Worm (Caenorhabditis elegans) whole organism, L4 larva: ENCODE data around the gene fbxa-61.

ENCODE experiments used
- aha-1 ChIP-seq: fragments of 150-350 bp; peaks from one replicate; lab custom pipeline; 2014; ENCODE audit warnings: missing biosample characterization, missing genetic modification characterization
- ceh-32 ChIP-seq: sonication (generic microtip); optimal IDR thresholded peaks from 2 replicates; lab custom pipeline; 2016; ENCODE audit warnings: mild to moderate bottlenecking, missing genetic modification characterization, missing compliant biosample characterization; ENCODE audit not compliant: poor library complexity
- daf-16 ChIP-seq, 3 experiments: sonication (generic microtip); optimal IDR thresholded peaks; 2 replicates each; lab custom pipeline; 2016 to 2017; ENCODE audit warnings: missing genetic modification characterization in 3 of 3, missing genetic modification reagents in 3 of 3, mild to moderate bottlenecking in 2 of 3, missing compliant biosample characterization in 2 of 3, missing biosample characterization in 1 of 3, moderate library complexity in 1 of 3
- dmd-6 ChIP-seq: fragments of 200-800 bp; sonication (Bioruptor generic); IDR thresholded peaks from 2 replicates; pipeline ENCODE4 v1.3.6; 2022; ENCODE audit warnings: missing genetic modification reagents, missing genetic modification characterization, missing compliant biosample characterization
- dpl-1 ChIP-seq: fragments of 150-350 bp; optimal IDR thresholded peaks from 2 replicates; lab custom pipeline; 2014; ENCODE audit warnings: missing biosample characterization, missing genetic modification reagents, missing genetic modification characterization
- duxl-1 ChIP-seq: sonication (generic microtip); optimal IDR thresholded peaks from 2 replicates; lab custom pipeline; 2016; ENCODE audit warnings: mild to moderate bottlenecking, missing genetic modification characterization, moderate library complexity, missing compliant biosample characterization; ENCODE audit not compliant: poor library complexity
- dve-1 ChIP-seq: sonication (generic microtip); optimal IDR thresholded peaks from 2 replicates; lab custom pipeline; 2017; ENCODE audit warnings: antibody characterized with exemption, mild to moderate bottlenecking, missing genetic modification characterization, missing compliant biosample characterization; ENCODE audit not compliant: insufficient read depth
- hif-1 ChIP-seq, 2 experiments: sonication (generic microtip); optimal IDR thresholded peaks; 2 replicates each; lab custom pipeline; 2016 to 2017; ENCODE audit warnings: missing compliant biosample characterization in 2 of 2, missing genetic modification characterization in 2 of 2, missing genetic modification reagents in 2 of 2, missing genotype in 2 of 2, mild to moderate bottlenecking in 1 of 2
- hlh-11 ChIP-seq: fragments of 200-800 bp; sonication (Bioruptor generic); optimal IDR thresholded peaks from 2 replicates; lab custom pipeline; 2018; ENCODE audit warnings: mild to moderate bottlenecking, missing genetic modification characterization, missing compliant biosample characterization
- hlh-30 ChIP-seq: sonication (generic microtip); optimal IDR thresholded peaks from 2 replicates; lab custom pipeline; 2017; ENCODE audit warnings: antibody characterized with exemption, mild to moderate bottlenecking, missing genetic modification characterization, missing compliant biosample characterization; ENCODE audit not compliant: insufficient read depth
- hmg-1.1 ChIP-seq: fragments of 200-800 bp; sonication (Bioruptor generic); IDR thresholded peaks from 2 replicates; pipeline ENCODE4 v1.3.6; 2022; ENCODE audit warnings: missing genetic modification reagents, missing genetic modification characterization, missing compliant biosample characterization
- lim-7 ChIP-seq: fragments of 200-800 bp; sonication (Bioruptor generic); IDR thresholded peaks from 2 replicates; pipeline ENCODE4 v1.3.6; 2022; ENCODE audit warnings: missing genetic modification characterization, missing compliant biosample characterization
- lin-1 ChIP-seq: fragments of 200-800 bp; sonication (Bioruptor generic); IDR thresholded peaks from 2 replicates; pipeline ENCODE4 v1.3.6; 2022; ENCODE audit warnings: missing genetic modification reagents, missing genetic modification characterization, missing compliant biosample characterization
- lin-13 ChIP-seq: fragments of 150-350 bp; optimal IDR thresholded peaks from 2 replicates; lab custom pipeline; 2014; ENCODE audit warnings: missing biosample characterization, missing genetic modification reagents, missing genetic modification characterization
- lin-29 ChIP-seq: fragments of 200-800 bp; sonication (Bioruptor generic); IDR thresholded peaks from 2 replicates; pipeline ENCODE4 v1.3.6; 2022; ENCODE audit warnings: missing genetic modification reagents, missing genetic modification characterization, missing compliant biosample characterization
- lin-38 ChIP-seq: fragments of 200-800 bp; sonication (Bioruptor generic); IDR thresholded peaks from 2 replicates; pipeline ENCODE4 v1.3.6; 2022; ENCODE audit warnings: missing genetic modification reagents, missing genetic modification characterization, missing compliant biosample characterization
- lsy-2 ChIP-seq, 2 experiments: fragments of 150-350 bp in 1 of 2; sonication (generic microtip) in 1 of 2; optimal IDR thresholded peaks; 2 replicates each; lab custom pipeline; 2014 to 2017; ENCODE audit warnings: missing biosample characterization in 2 of 2, missing genetic modification characterization in 2 of 2
- mdl-1 ChIP-seq, 2 experiments: fragments of 150-350 bp in 1 of 2; sonication (generic microtip) in 1 of 2; optimal IDR thresholded peaks; 2 replicates each; lab custom pipeline; 2014 to 2017; ENCODE audit warnings: missing biosample characterization in 2 of 2, missing genetic modification characterization in 2 of 2
- mep-1 ChIP-seq: fragments of 150-350 bp; sonication (generic microtip); optimal IDR thresholded peaks from 3 replicates; lab custom pipeline; 2014; ENCODE audit warnings: missing biosample characterization, missing genetic modification characterization
- mes-2 ChIP-seq: sonication (generic microtip); optimal IDR thresholded peaks from 2 replicates; lab custom pipeline; 2016; ENCODE audit warnings: missing genotype, mild to moderate bottlenecking, missing genetic modification characterization, missing compliant biosample characterization; ENCODE audit not compliant: poor library complexity, severe bottlenecking
- mxl-2 ChIP-seq: fragments of 200-800 bp; sonication (Bioruptor generic); conservative IDR thresholded peaks from 2 replicates; pipeline ENCODE4 v1.3.6; 2022; ENCODE audit warnings: missing genetic modification reagents, missing genetic modification characterization, missing compliant biosample characterization
- nhr-102 ChIP-seq: sonication (generic microtip); optimal IDR thresholded peaks from 2 replicates; lab custom pipeline; 2016; ENCODE audit warnings: mild to moderate bottlenecking, missing genetic modification characterization, moderate library complexity, missing compliant biosample characterization
- nhr-237 ChIP-seq: sonication (generic microtip); optimal IDR thresholded peaks from 2 replicates; lab custom pipeline; 2017; ENCODE audit warnings: missing biosample characterization, missing genetic modification characterization
- nhr-28 ChIP-seq: fragments of 150-350 bp; optimal IDR thresholded peaks from 2 replicates; lab custom pipeline; 2014; ENCODE audit warnings: missing biosample characterization, missing genetic modification characterization
- nhr-6 ChIP-seq: fragments of 150-350 bp; optimal IDR thresholded peaks from 2 replicates; lab custom pipeline; 2014; ENCODE audit warnings: missing biosample characterization, missing genetic modification characterization
- nhr-77 ChIP-seq: fragments of 150-350 bp; optimal IDR thresholded peaks from 2 replicates; lab custom pipeline; 2014; ENCODE audit warnings: missing biosample characterization, missing genetic modification characterization
- pha-4 ChIP-seq, 2 experiments: fragments of 150-350 bp in 1 of 2; fragments of 200-800 bp in 1 of 2; sonication (Bioruptor generic) in 1 of 2; IDR thresholded peaks in 1 of 2; optimal IDR thresholded peaks in 1 of 2; 2 replicates each; pipeline versions ENCODE4 v1.3.6 to Lab custom; 2014 to 2022; ENCODE audit warnings: missing genetic modification characterization in 2 of 2, missing genetic modification reagents in 2 of 2, missing biosample characterization in 1 of 2, missing compliant biosample characterization in 1 of 2
- php-3 ChIP-seq: fragments of 200-800 bp; sonication (Bioruptor generic); IDR thresholded peaks from 2 replicates; pipeline ENCODE4 v1.3.6; 2022; ENCODE audit warnings: missing genetic modification reagents, missing genetic modification characterization, missing compliant biosample characterization
- pqm-1 ChIP-seq: sonication (generic microtip); optimal IDR thresholded peaks from 2 replicates; lab custom pipeline; 2017; ENCODE audit warnings: missing biosample characterization, missing genetic modification characterization
- set-16 ChIP-seq: fragments of 200-800 bp; sonication (Bioruptor generic); IDR thresholded peaks from 2 replicates; pipeline ENCODE4 v1.3.6; 2022; ENCODE audit warnings: missing genetic modification reagents, missing genetic modification characterization, missing compliant biosample characterization
- spr-3 ChIP-seq: fragments of 200-800 bp; sonication (Bioruptor generic); optimal IDR thresholded peaks from 2 replicates; lab custom pipeline; 2018; ENCODE audit warnings: mild to moderate bottlenecking, missing genetic modification characterization, missing compliant biosample characterization
- tra-1 ChIP-seq: fragments of 200-800 bp; sonication (Bioruptor generic); IDR thresholded peaks from 2 replicates; pipeline ENCODE4 v1.3.6; 2022; ENCODE audit warnings: missing genetic modification reagents, missing genetic modification characterization, missing compliant biosample characterization
- unc-62 ChIP-seq, 3 experiments: fragments of 150-350 bp in 1 of 3; sonication (generic microtip); optimal IDR thresholded peaks in 2 of 3; peaks in 1 of 3; 1 replicate in 1 of 3; 2 replicates in 2 of 3; lab custom pipeline; 2014 to 2017; ENCODE audit warnings: missing biosample characterization in 3 of 3, missing genetic modification characterization in 3 of 3, missing genetic modification reagents in 3 of 3, missing genotype in 1 of 3
- zfp-3 ChIP-seq: fragments of 200-800 bp; sonication (Bioruptor generic); conservative IDR thresholded peaks from 2 replicates; pipeline ENCODE4 v1.3.6; 2022; ENCODE audit warnings: missing genetic modification reagents, missing genetic modification characterization, missing compliant biosample characterization
- ztf-7 ChIP-seq: fragments of 150-350 bp; optimal IDR thresholded peaks from 2 replicates; lab custom pipeline; 2014; ENCODE audit warnings: missing biosample characterization, missing genetic modification characterization

fbxa-61 gene

ce11 chrIII:1248335-1248734 lies 9.5 kb downstream of the fbxa-61 start:
- TF ChIP-seq set-16 (no peak), unc-62 (GFP tag; optimal IDR thresholded peaks at IDR 0.05 in 1 of 2; lab: Kevin White, UChicago) (no peak), unc-62 (tag; optimal IDR thresholded peaks at IDR 0.05; lab: Kevin White, UChicago) (no peak), lim-7 (GFP tag; lab: Robert Waterston, UW) (no peak), mxl-2 (GFP tag; lab: Robert Waterston, UW) (no peak), zfp-3 (no peak), lin-13 (GFP tag; lab: Kevin White, UChicago) (no peak), lin-29 (GFP tag; lab: Robert Waterston, UW) (no peak)
- TF ChIP-seq, all 104 proteins: peak for 0

ce11 chrIII:1249111-1249583 lies 10.3 kb downstream of the fbxa-61 start, which contains the start of the genes fbxa-76 and fbxa-77:
TSS of gene fbxa-76 (minus strand) at chrIII:1249161.
TSS of gene fbxa-77 (plus strand) at chrIII:1249475.
- TF ChIP-seq ztf-7 (tag; lab: Kevin White, UChicago) (no peak), php-3 (GFP tag; lab: Robert Waterston, UW) (peak; percentile 52; the same call in 1 of the 2 replicates), tra-1 (GFP tag; lab: Robert Waterston, UW) (0 out of 2 replicates have a peak, but pooled peaks have one; percentile 13), spr-3 (GFP tag; lab: Kevin White, UChicago) (no peak), dpl-1 (GFP tag; lab: Kevin White, UChicago) (peak; percentile 46), lin-1 (GFP tag; lab: Robert Waterston, UW) (0 out of 2 replicates have a peak, but pooled peaks have one; percentile 32), unc-62 (GFP tag; optimal IDR thresholded peaks at IDR 0.05 in 1 of 2; lab: Kevin White, UChicago) (no peak), unc-62 (tag; optimal IDR thresholded peaks at IDR 0.05; lab: Kevin White, UChicago) (no peak), hmg-1.1 (GFP tag; lab: Robert Waterston, UW) (0 out of 2 replicates have a peak, but pooled peaks have one; percentile 26), dve-1 (tag; lab: Kevin White, UChicago) (peak; percentile 90), dmd-6 (GFP tag; lab: Robert Waterston, UW) (peak; percentile 65), pha-4 (GFP tag; IDR thresholded peaks at IDR 0.05; lab: Robert Waterston, UW) (no peak), pha-4 (tag; optimal IDR thresholded peaks at IDR 0.05; lab: Kevin White, UChicago) (peak; percentile 70), ceh-32 (tag; lab: Kevin White, UChicago) (no peak), mes-2 (tag; lab: Kevin White, UChicago) (peak; percentile 70), aha-1 (tag; lab: Kevin White, UChicago) (no peak), mep-1 (tag; lab: Kevin White, UChicago) (peak; percentile 33), lin-38 (GFP tag; lab: Robert Waterston, UW) (no peak), nhr-6 (no peak), nhr-77 (tag; lab: Kevin White, UChicago) (peak; percentile 6), nhr-102 (tag; lab: Kevin White, UChicago) (no peak), hlh-30 (tag; lab: Kevin White, UChicago) (peak; percentile 23), mdl-1 (tag; optimal IDR thresholded peaks at IDR 0.05; lab: Kevin White, UChicago) (peak in 1 of 2 experiments; percentile 3), lsy-2 (tag; optimal IDR thresholded peaks at IDR 0.05; lab: Kevin White, UChicago) (peak in 1 of 2 experiments; percentile 60), hlh-11 (tag; lab: Kevin White, UChicago) (peak; percentile 61), hif-1 (tag; optimal IDR thresholded peaks at IDR 0.05; lab: Kevin White, UChicago) (peak in 1 of 2 experiments; percentile 25), daf-16 (GFP tag; optimal IDR thresholded peaks at IDR 0.05; lab: Kevin White, UChicago) (no peak), daf-16 (tag; optimal IDR thresholded peaks at IDR 0.05; lab: Kevin White, UChicago) (peak; percentile 53), nhr-28 (peak; percentile 27), pqm-1 (peak; percentile 40), nhr-237 (no peak), duxl-1 (peak; percentile 62)
- TF ChIP-seq, all 104 proteins: peak for 20
